Worm (Caenorhabditis elegans) whole organism, L2 larva: ENCODE results near the gene F23D12.11.
"Not testable (repeated sequence)": the region's sequence is repeated elsewhere in the genome, so short reads cannot be mapped to it uniquely, and the experiment has no call there.

Source experiments
- aly-2 ChIP-seq: fragments of 150-350 bp; optimal IDR thresholded peaks from 2 replicates; lab custom pipeline; 2014; ENCODE audit warnings: missing biosample characterization, missing genetic modification characterization
- elt-3 ChIP-seq: sonication (generic microtip); optimal IDR thresholded peaks from 2 replicates; lab custom pipeline; 2017; ENCODE audit warnings: missing biosample characterization, missing genetic modification characterization
- skn-1 ChIP-seq: sonication (generic microtip); optimal IDR thresholded peaks from 2 replicates; lab custom pipeline; 2017; ENCODE audit warnings: missing biosample characterization, missing genetic modification characterization

DNA sequence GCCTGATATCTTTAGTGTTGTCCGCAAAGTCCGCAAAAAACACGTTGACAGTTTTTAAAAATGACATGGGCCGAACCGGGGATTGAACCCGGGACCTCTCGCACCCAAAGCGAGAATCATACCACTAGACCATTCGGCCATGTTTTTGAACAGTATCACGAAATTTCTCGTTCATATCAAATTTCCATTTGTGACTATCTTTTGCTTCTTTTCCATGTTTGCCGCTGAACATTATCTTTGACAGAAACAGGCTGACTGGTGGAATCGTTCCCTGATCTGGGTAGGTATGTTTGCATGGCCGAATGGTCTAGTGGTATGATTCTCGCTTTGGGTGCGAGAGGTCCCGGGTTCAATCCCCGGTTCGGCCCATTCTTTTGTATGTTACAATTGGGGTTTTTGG, 13.3 kb upstream of the F23D12.11 start:
- TF ChIP-seq elt-3 (tag; lab: Kevin White, UChicago); aly-2 (tag; lab: Kevin White, UChicago); skn-1: not testable (repeated sequence)
